Worm (Caenorhabditis elegans) whole organism, young adult: Measurements from ENCODE around the gene swt-4.

Experiments used
- B0336.3 ChIP-seq: fragments of 200-800 bp; sonication (Bioruptor generic); IDR thresholded peaks from 2 replicates; pipeline ENCODE4 v1.3.6; 2022; ENCODE audit warnings: missing genetic modification characterization, missing compliant biosample characterization
- C17E4.6 ChIP-seq: fragments of 200-800 bp; sonication (Bioruptor generic); IDR thresholded peaks from 2 replicates; pipeline ENCODE4 v1.3.6; 2022; ENCODE audit warnings: missing genetic modification reagents, missing genetic modification characterization, missing compliant biosample characterization
- F33H1.4 ChIP-seq: fragments of 200-800 bp; sonication (Bioruptor generic); IDR thresholded peaks from 2 replicates; pipeline ENCODE4 v1.3.6; 2022; ENCODE audit warnings: missing genetic modification reagents, missing genetic modification characterization, missing compliant biosample characterization
- F55B11.4 ChIP-seq: sonication (generic microtip); optimal IDR thresholded peaks from 2 replicates; lab custom pipeline; 2016; ENCODE audit warnings: missing compliant biosample characterization, missing genetic modification characterization, borderline replicate concordance; ENCODE audit not compliant: insufficient read depth
- K12H6.12 ChIP-seq: fragments of 200-800 bp; sonication (Bioruptor generic); optimal IDR thresholded peaks from 2 replicates; lab custom pipeline; 2018; ENCODE audit warnings: mild to moderate bottlenecking, missing genetic modification characterization, missing compliant biosample characterization
- T07F8.4 ChIP-seq: sonication (generic microtip); optimal IDR thresholded peaks from 2 replicates; lab custom pipeline; 2016; ENCODE audit warnings: mild to moderate bottlenecking, missing genetic modification characterization, moderate library complexity, missing compliant biosample characterization
- Y53F4B.3 ChIP-seq: fragments of 200-800 bp; sonication (Bioruptor generic); IDR thresholded peaks from 2 replicates; pipeline ENCODE4 v1.3.6; 2022; ENCODE audit warnings: missing genetic modification reagents, missing genetic modification characterization, missing compliant biosample characterization
- Y79H2A.3 ChIP-seq: fragments of 200-800 bp; sonication (Bioruptor generic); conservative IDR thresholded peaks from 2 replicates; pipeline ENCODE4 v1.3.6; 2022; ENCODE audit warnings: missing genetic modification reagents, missing genetic modification characterization, missing compliant biosample characterization
- ZK185.1 ChIP-seq: sonication (generic microtip); optimal IDR thresholded peaks from 2 replicates; lab custom pipeline; 2016; ENCODE audit warnings: mild to moderate bottlenecking, missing genetic modification characterization, missing compliant biosample characterization; ENCODE audit not compliant: poor library complexity, severe bottlenecking
- aptf-2 ChIP-seq: fragments of 200-800 bp; sonication (Bioruptor generic); conservative IDR thresholded peaks from 2 replicates; pipeline ENCODE4 v1.3.6; 2022; ENCODE audit warnings: missing genetic modification reagents, missing genetic modification characterization, missing compliant biosample characterization
- aptf-3 ChIP-seq: fragments of 200-800 bp; sonication (Bioruptor generic); IDR thresholded peaks from 2 replicates; pipeline ENCODE4 v1.3.6; 2022; ENCODE audit warnings: missing genetic modification characterization, missing compliant biosample characterization
- atf-7 ChIP-seq: sonication (generic microtip); optimal IDR thresholded peaks from 2 replicates; lab custom pipeline; 2017; ENCODE audit warnings: mild to moderate bottlenecking, missing genetic modification characterization, missing compliant biosample characterization
- attf-3 ChIP-seq: fragments of 200-800 bp; sonication (Bioruptor generic); conservative IDR thresholded peaks from 2 replicates; pipeline ENCODE4 v1.3.6; 2022; ENCODE audit warnings: missing genetic modification reagents, missing genetic modification characterization, missing compliant biosample characterization
- attf-6 ChIP-seq: fragments of 200-800 bp; sonication (Bioruptor generic); IDR thresholded peaks from 2 replicates; pipeline ENCODE4 v1.3.6; 2022; ENCODE audit warnings: missing genetic modification reagents, missing genetic modification characterization, missing compliant biosample characterization
- ceh-40 ChIP-seq: fragments of 200-800 bp; sonication (Bioruptor generic); IDR thresholded peaks from 2 replicates; pipeline ENCODE4 v1.3.6; 2022; ENCODE audit warnings: missing genetic modification characterization, missing compliant biosample characterization
- ceh-58 ChIP-seq: fragments of 200-800 bp; sonication (Bioruptor generic); IDR thresholded peaks from 2 replicates; pipeline ENCODE4 v1.3.6; 2022; ENCODE audit warnings: missing genetic modification characterization, missing compliant biosample characterization
- ceh-79 ChIP-seq: sonication (generic microtip); optimal IDR thresholded peaks from 2 replicates; lab custom pipeline; 2017; ENCODE audit warnings: mild to moderate bottlenecking, missing genetic modification characterization, missing compliant biosample characterization
- chd-7 ChIP-seq: sonication (generic microtip); optimal IDR thresholded peaks from 2 replicates; lab custom pipeline; 2016; ENCODE audit warnings: mild to moderate bottlenecking, missing genetic modification characterization, moderate library complexity, missing compliant biosample characterization
- efl-1 ChIP-seq: fragments of 150-350 bp; optimal IDR thresholded peaks from 2 replicates; lab custom pipeline; 2014; ENCODE audit warnings: missing biosample characterization, missing genetic modification reagents, missing genetic modification characterization
- hlh-26 ChIP-seq: fragments of 200-800 bp; sonication (Bioruptor generic); conservative IDR thresholded peaks from 2 replicates; pipeline ENCODE4 v1.3.6; 2022; ENCODE audit warnings: missing genetic modification reagents, missing genetic modification characterization, missing compliant biosample characterization
- hmg-1.2 ChIP-seq: fragments of 200-800 bp; sonication (Bioruptor generic); IDR thresholded peaks from 2 replicates; pipeline ENCODE4 v1.3.6; 2022; ENCODE audit warnings: missing genetic modification reagents, missing genetic modification characterization, missing compliant biosample characterization
- hsf-1 ChIP-seq: fragments of 200-800 bp; sonication (Bioruptor generic); IDR thresholded peaks from 2 replicates; pipeline ENCODE4 v1.3.6; 2022; ENCODE audit warnings: missing genetic modification reagents, missing genetic modification characterization, missing compliant biosample characterization
- let-526 ChIP-seq: fragments of 200-800 bp; sonication (Bioruptor generic); IDR thresholded peaks from 2 replicates; pipeline ENCODE4 v1.3.6; 2022; ENCODE audit warnings: missing genetic modification reagents, missing genetic modification characterization, missing compliant biosample characterization
- let-607 ChIP-seq, 2 experiments: fragments of 200-800 bp in 1 of 2; sonication (Bioruptor generic) in 1 of 2; sonication (generic microtip) in 1 of 2; optimal IDR thresholded peaks; 2 replicates each; lab custom pipeline; 2016 to 2018; ENCODE audit warnings: mild to moderate bottlenecking in 2 of 2, missing compliant biosample characterization in 2 of 2, missing genetic modification characterization in 2 of 2, moderate library complexity in 2 of 2, missing genotype in 1 of 2
- lin-35 ChIP-seq, 3 experiments: fragments of 150-350 bp in 2 of 3; sonication (generic microtip) in 1 of 3; optimal IDR thresholded peaks; 2 replicates each; lab custom pipeline; 2014 to 2018; ENCODE audit warnings: missing biosample characterization in 3 of 3, missing genetic modification characterization in 3 of 3, missing genetic modification reagents in 3 of 3
- lin-40 ChIP-seq: sonication (generic microtip); optimal IDR thresholded peaks from 2 replicates; lab custom pipeline; 2016; ENCODE audit warnings: missing genetic modification characterization, mild to moderate bottlenecking, missing compliant biosample characterization, missing genotype, missing genetic modification reagents
- lir-1 ChIP-seq: fragments of 200-800 bp; sonication (Bioruptor generic); conservative IDR thresholded peaks from 2 replicates; pipeline ENCODE4 v1.3.6; 2022; ENCODE audit warnings: missing genetic modification reagents, missing genetic modification characterization, missing compliant biosample characterization
- madf-3 ChIP-seq: fragments of 200-800 bp; sonication (Bioruptor generic); IDR thresholded peaks from 2 replicates; pipeline ENCODE4 v1.3.6; 2022; ENCODE audit warnings: missing genetic modification reagents, missing genetic modification characterization, missing compliant biosample characterization
- mcd-1 ChIP-seq: fragments of 200-800 bp; sonication (Bioruptor generic); IDR thresholded peaks from 2 replicates; pipeline ENCODE4 v1.3.6; 2022; ENCODE audit warnings: missing genetic modification reagents, missing genetic modification characterization, missing compliant biosample characterization
- mes-4 ChIP-seq: sonication (generic microtip); optimal IDR thresholded peaks from 2 replicates; lab custom pipeline; 2016; ENCODE audit warnings: missing genotype, missing genetic modification characterization, missing compliant biosample characterization
- nfya-2 ChIP-seq: fragments of 200-800 bp; sonication (Bioruptor generic); IDR thresholded peaks from 2 replicates; pipeline ENCODE4 v1.3.6; 2022; ENCODE audit warnings: missing genetic modification reagents, missing genetic modification characterization, missing compliant biosample characterization
- nhr-80 ChIP-seq: sonication (generic microtip); optimal IDR thresholded peaks from 2 replicates; lab custom pipeline; 2016; ENCODE audit warnings: missing genetic modification characterization, missing compliant biosample characterization
- pbrm-1 ChIP-seq: fragments of 200-800 bp; sonication (Bioruptor generic); IDR thresholded peaks from 2 replicates; pipeline ENCODE4 v1.3.6; 2022; ENCODE audit warnings: missing genetic modification reagents, missing genetic modification characterization, missing compliant biosample characterization
- rec-8 ChIP-seq, 2 experiments: sonication (generic microtip); optimal IDR thresholded peaks; 2 replicates each; lab custom pipeline; 2016; ENCODE audit warnings: mild to moderate bottlenecking in 2 of 2, missing genetic modification characterization in 2 of 2, missing genetic modification reagents in 2 of 2, missing genotype in 2 of 2, missing biosample characterization in 1 of 2, missing compliant biosample characterization in 1 of 2, moderate library complexity in 1 of 2
- somi-1 ChIP-seq: fragments of 200-800 bp; sonication (Bioruptor generic); optimal IDR thresholded peaks from 2 replicates; lab custom pipeline; 2018; ENCODE audit warnings: mild to moderate bottlenecking, missing genetic modification characterization, missing compliant biosample characterization
- sptf-2 ChIP-seq: fragments of 200-800 bp; sonication (Bioruptor generic); optimal IDR thresholded peaks from 2 replicates; lab custom pipeline; 2018; ENCODE audit warnings: mild to moderate bottlenecking, missing genetic modification characterization, missing compliant biosample characterization
- tbp1 ChIP-seq: fragments of 200-800 bp; sonication (Bioruptor generic); optimal IDR thresholded peaks from 2 replicates; lab custom pipeline; 2018; ENCODE audit warnings: mild to moderate bottlenecking, missing genetic modification characterization, missing compliant biosample characterization
- xnd-1 ChIP-seq: sonication (generic microtip); optimal IDR thresholded peaks from 2 replicates; lab custom pipeline; 2016; ENCODE audit warnings: missing genotype, missing genetic modification reagents, missing genetic modification characterization, missing compliant biosample characterization
- zim-3 ChIP-seq: sonication (generic microtip); optimal IDR thresholded peaks from 2 replicates; lab custom pipeline; 2017; ENCODE audit warnings: mild to moderate bottlenecking, missing genetic modification characterization, moderate library complexity, missing compliant biosample characterization
- ztf-22 ChIP-seq: fragments of 200-800 bp; sonication (Bioruptor generic); optimal IDR thresholded peaks from 2 replicates; lab custom pipeline; 2018; ENCODE audit warnings: mild to moderate bottlenecking, missing genetic modification characterization, moderate library complexity, missing compliant biosample characterization
- ztf-26 ChIP-seq: sonication (generic microtip); optimal IDR thresholded peaks from 2 replicates; lab custom pipeline; 2017; ENCODE audit warnings: missing genetic modification characterization, missing compliant biosample characterization
- ztf-3 ChIP-seq: fragments of 200-800 bp; sonication (Bioruptor generic); optimal IDR thresholded peaks from 2 replicates; lab custom pipeline; 2018; ENCODE audit warnings: mild to moderate bottlenecking, missing genetic modification characterization, missing compliant biosample characterization

Gene swt-4

DNA sequence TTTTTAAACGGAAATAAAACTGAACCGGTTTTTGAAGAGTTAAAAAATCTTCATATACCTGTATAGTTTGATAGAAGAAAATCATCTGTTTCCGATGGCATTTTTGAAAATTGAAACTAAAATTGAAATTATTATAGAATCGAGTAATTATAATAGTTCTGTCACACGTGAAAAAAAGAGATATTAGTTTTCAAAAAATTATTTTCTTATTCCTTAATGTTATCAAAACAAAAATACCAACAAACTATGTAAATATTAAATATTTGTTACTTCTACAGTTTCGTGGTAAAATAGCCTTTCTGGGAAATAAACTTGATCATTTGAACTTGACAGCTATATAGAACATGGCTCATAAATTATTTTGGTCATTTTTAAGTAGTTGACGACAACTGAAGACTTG, at the start of gene swt-4:
TSS of gene swt-4 (minus strand) at position 101 of the 400 bp plus-strand sequence.
- no peak for TF ChIP-seq attf-3
- no peak for TF ChIP-seq tbp1 (GFP tag; lab: Kevin White, UChicago)
- TF ChIP-seq ZK185.1: no peak
- TF ChIP-seq madf-3: no peak
- TF ChIP-seq K12H6.12 (tag; lab: Kevin White, UChicago): no peak
- TF ChIP-seq Y79H2A.3: no peak
- no peak for TF ChIP-seq nhr-80
- no peak for TF ChIP-seq sptf-2 (GFP tag; lab: Kevin White, UChicago)

DNA sequence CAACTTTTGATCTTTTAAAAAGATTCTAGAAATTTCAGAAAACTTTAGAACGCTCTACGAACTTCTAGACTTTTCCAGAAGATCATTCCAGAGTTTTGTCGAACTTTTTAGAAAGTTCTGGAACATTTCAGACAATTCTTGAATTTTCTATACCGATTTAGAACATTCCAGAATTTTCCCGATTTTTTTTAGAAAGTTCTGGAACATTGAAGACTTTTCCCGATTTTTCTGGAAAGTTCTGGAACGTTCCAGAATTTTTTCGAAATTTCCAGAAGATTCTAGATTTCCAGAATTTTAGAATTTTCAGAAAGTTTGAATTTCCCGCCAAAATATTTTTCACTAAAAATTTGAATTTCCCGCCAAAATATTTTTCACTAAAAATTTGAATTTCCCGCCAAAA, 49.2 kb upstream of the swt-4 start:
- TF ChIP-seq hsf-1 (GFP tag; lab: Robert Waterston, UW): peak; percentile 94

DNA sequence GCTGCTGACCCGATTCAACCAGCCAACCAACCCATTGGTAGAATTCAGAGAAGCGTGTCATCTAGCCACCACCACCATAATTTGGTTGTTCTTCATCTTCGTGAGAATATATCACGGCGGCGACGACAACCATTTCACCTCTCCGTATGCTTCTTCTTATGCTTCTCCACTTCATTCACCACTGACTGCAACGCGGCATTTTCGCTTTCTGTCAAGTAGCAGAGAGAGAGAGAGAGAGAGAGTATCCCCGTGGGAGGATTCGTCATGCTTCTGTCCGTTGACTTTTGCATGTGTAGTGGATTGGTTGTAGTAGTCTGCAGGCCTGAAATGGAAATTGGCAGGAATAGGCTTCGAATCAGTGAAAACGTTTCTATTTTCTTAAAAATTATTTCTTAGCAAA, 43.0 kb upstream of the swt-4 start:
- TF ChIP-seq xnd-1 (tag; lab: Kevin White, UChicago) (no peak), pbrm-1 (GFP tag; lab: Robert Waterston, UW) (no peak)

DNA sequence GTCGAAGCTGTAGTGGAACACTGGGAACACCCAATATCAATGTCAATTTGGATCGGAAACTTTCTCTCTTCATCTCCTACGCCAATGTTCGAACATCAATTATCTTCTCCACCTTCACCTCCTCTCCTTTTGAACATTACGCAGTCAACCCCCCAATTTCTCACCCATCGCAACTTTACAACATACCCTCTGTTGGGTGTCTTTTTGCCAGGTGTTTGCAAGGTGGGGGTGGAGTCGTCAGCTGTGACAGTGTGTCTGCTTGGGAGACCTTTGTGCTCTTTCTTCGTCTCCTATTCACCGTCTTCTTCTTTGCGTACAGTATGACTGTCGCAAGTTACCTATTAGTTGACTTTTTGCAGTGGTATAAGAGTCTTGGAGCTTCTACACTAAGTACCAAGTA, 37.7 kb upstream of the swt-4 start:
- no peak for TF ChIP-seq lin-35 (GFP tag; optimal IDR thresholded peaks at IDR 0.05; lab: Kevin White, UChicago)
- no peak for TF ChIP-seq ztf-26
- TF ChIP-seq lin-40 (tag; lab: Kevin White, UChicago): no peak
- TF ChIP-seq Y53F4B.3 (GFP tag; lab: Robert Waterston, UW): no peak
- no peak for TF ChIP-seq aptf-3
- TF ChIP-seq let-607 (tag; optimal IDR thresholded peaks at IDR 0.05; lab: Kevin White, UChicago): no peak
- TF ChIP-seq attf-6 (GFP tag; lab: Robert Waterston, UW): no peak
- TF ChIP-seq rec-8 (tag; optimal IDR thresholded peaks at IDR 0.05; lab: Kevin White, UChicago): no peak
- TF ChIP-seq somi-1 (GFP tag; lab: Kevin White, UChicago): no peak
- TF ChIP-seq ceh-79 (tag; lab: Kevin White, UChicago): no peak
- no peak for TF ChIP-seq mcd-1 (GFP tag; lab: Robert Waterston, UW)
- TF ChIP-seq let-526 (GFP tag; lab: Robert Waterston, UW): no peak
- no peak for TF ChIP-seq T07F8.4
- TF ChIP-seq tbp1 (GFP tag; lab: Kevin White, UChicago): no peak
- TF ChIP-seq ztf-22 (GFP tag; lab: Kevin White, UChicago): no peak
- TF ChIP-seq mes-4 (tag; lab: Kevin White, UChicago): no peak
- no peak for TF ChIP-seq atf-7 (tag; lab: Kevin White, UChicago)
- no peak for TF ChIP-seq ceh-58

DNA sequence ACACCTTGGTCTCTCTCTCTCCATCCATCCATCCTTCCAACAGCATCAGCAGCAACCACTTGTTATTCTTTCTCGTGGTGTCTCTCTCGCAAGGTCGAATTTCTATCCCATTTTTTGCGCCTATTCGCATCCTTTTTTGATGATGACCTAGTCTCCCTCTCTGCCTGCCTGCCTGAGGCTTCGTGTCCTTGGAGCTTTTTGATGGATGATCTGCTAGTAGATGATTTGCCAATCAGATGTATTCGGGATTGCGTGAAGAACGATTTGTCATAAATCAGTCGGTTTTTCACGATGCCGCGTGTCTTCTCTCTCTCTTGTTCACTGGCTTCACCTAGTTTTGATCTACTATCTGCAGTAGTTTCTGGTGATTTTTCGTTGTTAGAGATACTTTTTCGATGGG, 32.3 kb upstream of the swt-4 start:
- TF ChIP-seq hlh-26 (GFP tag; lab: Robert Waterston, UW) (no peak), hmg-1.2 (GFP tag; lab: Robert Waterston, UW) (no peak), F55B11.4 (tag; lab: Kevin White, UChicago) (no peak), B0336.3 (GFP tag; lab: Robert Waterston, UW) (no peak), lir-1 (GFP tag; lab: Robert Waterston, UW) (no peak), efl-1 (no peak), aptf-2 (no peak), ceh-40 (GFP tag; lab: Robert Waterston, UW) (no peak), madf-3 (no peak), nfya-2 (no peak), chd-7 (tag; lab: Kevin White, UChicago) (no peak), ztf-3 (GFP tag; lab: Kevin White, UChicago) (no peak), C17E4.6 (no peak), F33H1.4 (no peak), zim-3 (tag; lab: Kevin White, UChicago) (no peak)
